Fruit fly (Drosophila melanogaster) Kc167 (cell line): ENCODE results near the gene caps.

Source experiments
- Myc ChIP-seq: fragments of >200 bp; optimal IDR thresholded peaks from 2 replicates; lab custom pipeline; 2017; ENCODE audit warnings: missing external identifiers
- Sin3A ChIP-seq: fragments of >200 bp; optimal IDR thresholded peaks from 2 replicates; lab custom pipeline; 2018; ENCODE audit warnings: missing external identifiers
- h ChIP-seq: fragments of >200 bp; optimal IDR thresholded peaks from 3 replicates; lab custom pipeline; 2018; ENCODE audit warnings: missing external identifiers
- insv ChIP-seq: fragments of >200 bp; optimal IDR thresholded peaks from 3 replicates; lab custom pipeline; 2018; ENCODE audit warnings: missing external identifiers
- psq ChIP-seq: fragments of >200 bp; optimal IDR thresholded peaks from 2 replicates; lab custom pipeline; 2017; ENCODE audit warnings: missing external identifiers
- ttk ChIP-seq: sonication (Bioruptor generic); optimal IDR thresholded peaks from 2 replicates; lab custom pipeline; 2017; ENCODE audit warnings: missing external identifiers

dm6 chr3L:13246278-13247069, 18.0 kb downstream of the caps start:
- TF ChIP-seq h (lab: Kevin White, UChicago) (no peak), psq (lab: Kevin White, UChicago) (no peak), Myc (lab: Kevin White, UChicago) (no peak), ttk (lab: Kevin White, UChicago) (no peak), Sin3A (lab: Kevin White, UChicago) (no peak), insv (lab: Kevin White, UChicago) (no peak)
